Worm (Caenorhabditis elegans) whole organism, L4 larva: Measurements from ENCODE around the gene C14C10.10.

Source experiments
- F26F4.8 ChIP-seq: fragments of 200-800 bp; sonication (Bioruptor generic); conservative IDR thresholded peaks from 2 replicates; pipeline ENCODE4 v1.3.6; 2022; ENCODE audit warnings: missing genetic modification characterization, missing compliant biosample characterization
- F37D6.2 ChIP-seq: sonication (generic microtip); optimal IDR thresholded peaks from 2 replicates; lab custom pipeline; 2016; ENCODE audit warnings: mild to moderate bottlenecking, missing genetic modification characterization, missing compliant biosample characterization
- F49E8.2 ChIP-seq: sonication (generic microtip); optimal IDR thresholded peaks from 2 replicates; lab custom pipeline; 2016; ENCODE audit warnings: missing compliant biosample characterization, mild to moderate bottlenecking, missing genetic modification characterization, borderline replicate concordance
- T20F7.1 ChIP-seq: fragments of 200-800 bp; sonication (Bioruptor generic); optimal IDR thresholded peaks from 2 replicates; lab custom pipeline; 2018; ENCODE audit warnings: mild to moderate bottlenecking, missing genetic modification characterization, missing compliant biosample characterization
- Y105C5A.15 ChIP-seq: fragments of 200-800 bp; sonication (Bioruptor generic); IDR thresholded peaks from 2 replicates; pipeline ENCODE4 v1.3.6; 2022; ENCODE audit warnings: missing genetic modification characterization, missing compliant biosample characterization
- Y48G9A.11 ChIP-seq: fragments of 200-800 bp; sonication (Bioruptor generic); IDR thresholded peaks from 2 replicates; pipeline ENCODE4 v1.3.6; 2022; ENCODE audit warnings: missing genetic modification reagents, missing genetic modification characterization, missing compliant biosample characterization
- aha-1 ChIP-seq: fragments of 150-350 bp; peaks from one replicate; lab custom pipeline; 2014; ENCODE audit warnings: missing biosample characterization, missing genetic modification characterization
- arid-1 ChIP-seq: fragments of 200-800 bp; sonication (Bioruptor generic); conservative IDR thresholded peaks from 2 replicates; pipeline ENCODE4 v1.3.6; 2022; ENCODE audit warnings: missing genetic modification reagents, missing genetic modification characterization, missing compliant biosample characterization
- attf-4 ChIP-seq: sonication (generic microtip); optimal IDR thresholded peaks from 3 replicates; lab custom pipeline; 2017; ENCODE audit warnings: missing biosample characterization, missing genetic modification characterization
- ceh-28 ChIP-seq: fragments of 150-350 bp; optimal IDR thresholded peaks from 2 replicates; lab custom pipeline; 2014; ENCODE audit warnings: missing biosample characterization, missing genetic modification reagents, missing genetic modification characterization
- ceh-62 ChIP-seq: sonication (generic microtip); optimal IDR thresholded peaks from 2 replicates; lab custom pipeline; 2017; ENCODE audit warnings: missing biosample characterization, missing genetic modification characterization
- cey-2 ChIP-seq: sonication (generic microtip); optimal IDR thresholded peaks from 3 replicates; lab custom pipeline; 2017; ENCODE audit warnings: missing genetic modification characterization, mild to moderate bottlenecking, missing compliant biosample characterization, antibody characterized with exemption, borderline replicate concordance; ENCODE audit not compliant: insufficient read depth
- ctbp-1 ChIP-seq: fragments of 200-800 bp; sonication (Bioruptor generic); IDR thresholded peaks from 2 replicates; pipeline ENCODE4 v1.3.6; 2022; ENCODE audit warnings: missing genetic modification reagents, missing genetic modification characterization, missing compliant biosample characterization
- daf-12 ChIP-seq: fragments of 150-350 bp; optimal IDR thresholded peaks from 2 replicates; lab custom pipeline; 2014; ENCODE audit warnings: missing biosample characterization, missing genetic modification reagents, missing genetic modification characterization
- daf-16 ChIP-seq, 3 experiments: sonication (generic microtip); optimal IDR thresholded peaks; 2 replicates each; lab custom pipeline; 2016 to 2017; ENCODE audit warnings: missing genetic modification characterization in 3 of 3, missing genetic modification reagents in 3 of 3, mild to moderate bottlenecking in 2 of 3, missing compliant biosample characterization in 2 of 3, missing biosample characterization in 1 of 3, moderate library complexity in 1 of 3
- daf-19 ChIP-seq: fragments of 200-800 bp; sonication (Bioruptor generic); conservative IDR thresholded peaks from 2 replicates; pipeline ENCODE4 v1.3.6; 2022; ENCODE audit warnings: missing genetic modification characterization, missing compliant biosample characterization
- dve-1 ChIP-seq: sonication (generic microtip); optimal IDR thresholded peaks from 2 replicates; lab custom pipeline; 2017; ENCODE audit warnings: antibody characterized with exemption, mild to moderate bottlenecking, missing genetic modification characterization, missing compliant biosample characterization; ENCODE audit not compliant: insufficient read depth
- egl-27 ChIP-seq: sonication (generic microtip); optimal IDR thresholded peaks from 3 replicates; lab custom pipeline; 2017; ENCODE audit warnings: missing biosample characterization, missing genetic modification reagents, missing genetic modification characterization
- hlh-11 ChIP-seq: fragments of 200-800 bp; sonication (Bioruptor generic); optimal IDR thresholded peaks from 2 replicates; lab custom pipeline; 2018; ENCODE audit warnings: mild to moderate bottlenecking, missing genetic modification characterization, missing compliant biosample characterization
- hmg-1.1 ChIP-seq: fragments of 200-800 bp; sonication (Bioruptor generic); IDR thresholded peaks from 2 replicates; pipeline ENCODE4 v1.3.6; 2022; ENCODE audit warnings: missing genetic modification reagents, missing genetic modification characterization, missing compliant biosample characterization
- lin-13 ChIP-seq: fragments of 150-350 bp; optimal IDR thresholded peaks from 2 replicates; lab custom pipeline; 2014; ENCODE audit warnings: missing biosample characterization, missing genetic modification reagents, missing genetic modification characterization
- lin-29 ChIP-seq: fragments of 200-800 bp; sonication (Bioruptor generic); IDR thresholded peaks from 2 replicates; pipeline ENCODE4 v1.3.6; 2022; ENCODE audit warnings: missing genetic modification reagents, missing genetic modification characterization, missing compliant biosample characterization
- madf-5 ChIP-seq, 2 experiments: fragments of 200-800 bp; sonication (Bioruptor generic); IDR thresholded peaks; 2 replicates each; pipeline ENCODE4 v1.3.6; 2022; ENCODE audit warnings: missing compliant biosample characterization in 2 of 2, missing genetic modification characterization in 2 of 2
- mdl-1 ChIP-seq, 2 experiments: fragments of 150-350 bp in 1 of 2; sonication (generic microtip) in 1 of 2; optimal IDR thresholded peaks; 2 replicates each; lab custom pipeline; 2014 to 2017; ENCODE audit warnings: missing biosample characterization in 2 of 2, missing genetic modification characterization in 2 of 2
- mes-2 ChIP-seq: sonication (generic microtip); optimal IDR thresholded peaks from 2 replicates; lab custom pipeline; 2016; ENCODE audit warnings: missing genotype, mild to moderate bottlenecking, missing genetic modification characterization, missing compliant biosample characterization; ENCODE audit not compliant: poor library complexity, severe bottlenecking
- mxl-3 ChIP-seq: fragments of 200-800 bp; sonication (Bioruptor generic); optimal IDR thresholded peaks from 2 replicates; lab custom pipeline; 2018; ENCODE audit warnings: mild to moderate bottlenecking, missing genetic modification characterization, missing compliant biosample characterization
- nhr-10 ChIP-seq: fragments of 150-350 bp; optimal IDR thresholded peaks from 2 replicates; lab custom pipeline; 2014; ENCODE audit warnings: missing biosample characterization, missing genetic modification characterization
- nhr-102 ChIP-seq: sonication (generic microtip); optimal IDR thresholded peaks from 2 replicates; lab custom pipeline; 2016; ENCODE audit warnings: mild to moderate bottlenecking, missing genetic modification characterization, moderate library complexity, missing compliant biosample characterization
- nhr-76 ChIP-seq: fragments of 150-350 bp; optimal IDR thresholded peaks from 2 replicates; lab custom pipeline; 2014; ENCODE audit warnings: missing biosample characterization, missing genetic modification characterization
- nhr-77 ChIP-seq: fragments of 150-350 bp; optimal IDR thresholded peaks from 2 replicates; lab custom pipeline; 2014; ENCODE audit warnings: missing biosample characterization, missing genetic modification characterization
- pha-4 ChIP-seq, 2 experiments: fragments of 150-350 bp in 1 of 2; fragments of 200-800 bp in 1 of 2; sonication (Bioruptor generic) in 1 of 2; IDR thresholded peaks in 1 of 2; optimal IDR thresholded peaks in 1 of 2; 2 replicates each; pipeline versions ENCODE4 v1.3.6 to Lab custom; 2014 to 2022; ENCODE audit warnings: missing genetic modification characterization in 2 of 2, missing genetic modification reagents in 2 of 2, missing biosample characterization in 1 of 2, missing compliant biosample characterization in 1 of 2
- pqm-1 ChIP-seq: sonication (generic microtip); optimal IDR thresholded peaks from 2 replicates; lab custom pipeline; 2017; ENCODE audit warnings: missing biosample characterization, missing genetic modification characterization
- snpc-1.2 ChIP-seq: fragments of 200-800 bp; sonication (Bioruptor generic); IDR thresholded peaks from 2 replicates; pipeline ENCODE4 v1.3.6; 2022; ENCODE audit warnings: missing genetic modification reagents, missing genetic modification characterization, missing compliant biosample characterization
- tag-97 ChIP-seq: fragments of 200-800 bp; sonication (Bioruptor generic); IDR thresholded peaks from 2 replicates; pipeline ENCODE4 v1.3.6; 2022; ENCODE audit warnings: missing genetic modification characterization, missing compliant biosample characterization
- unc-62 ChIP-seq, 3 experiments: fragments of 150-350 bp in 1 of 3; sonication (generic microtip); optimal IDR thresholded peaks in 2 of 3; peaks in 1 of 3; 1 replicate in 1 of 3; 2 replicates in 2 of 3; lab custom pipeline; 2014 to 2017; ENCODE audit warnings: missing biosample characterization in 3 of 3, missing genetic modification characterization in 3 of 3, missing genetic modification reagents in 3 of 3, missing genotype in 1 of 3
- zag-1 ChIP-seq: fragments of 150-350 bp; optimal IDR thresholded peaks from 2 replicates; lab custom pipeline; 2014; ENCODE audit warnings: missing biosample characterization, missing genetic modification characterization
- zip-11 ChIP-seq: fragments of 200-800 bp; sonication (Bioruptor generic); IDR thresholded peaks from 2 replicates; pipeline ENCODE4 v1.3.6; 2022; ENCODE audit warnings: missing genetic modification characterization, missing compliant biosample characterization
- zip-2 ChIP-seq: fragments of 150-350 bp; optimal IDR thresholded peaks from 2 replicates; lab custom pipeline; 2014; ENCODE audit warnings: missing biosample characterization, missing genetic modification characterization
- ztf-7 ChIP-seq: fragments of 150-350 bp; optimal IDR thresholded peaks from 2 replicates; lab custom pipeline; 2014; ENCODE audit warnings: missing biosample characterization, missing genetic modification characterization

C14C10.10 gene

ce11 chrV:12609526-12609925 is 10.6 kb upstream of the C14C10.10 start, which contains the start of gene ZC116.1:
Gene ZC116.1 (plus strand): TSS chrV:12609826.
- TF ChIP-seq tag-97 (GFP tag; lab: Robert Waterston, UW) (no peak), nhr-102 (tag; lab: Kevin White, UChicago) (no peak), madf-5 (GFP tag; IDR thresholded peaks at IDR 0.05; lab: Robert Waterston, UW) (no peak), nhr-10 (tag; lab: Kevin White, UChicago) (no peak), attf-4 (no peak), zag-1 (tag; lab: Kevin White, UChicago) (no peak), F49E8.2 (tag; lab: Kevin White, UChicago) (no peak), F37D6.2 (tag; lab: Kevin White, UChicago) (no peak), daf-16 (GFP tag; optimal IDR thresholded peaks at IDR 0.05; lab: Kevin White, UChicago) (no peak), daf-16 (tag; optimal IDR thresholded peaks at IDR 0.05; lab: Kevin White, UChicago) (no peak)

ce11 chrV:12608857-12609256 is 9.9 kb upstream of the C14C10.10 start, which contains the start of gene ZC116.5:
Gene ZC116.5 (minus strand): TSS chrV:12608957.
- TF ChIP-seq attf-4 (no peak), daf-12 (tag; lab: Kevin White, UChicago) (no peak)
- TF ChIP-seq, all 104 proteins: peak for 0

ce11 chrV:12607113-12607512 is 8.2 kb upstream of the C14C10.10 start, which contains the start of gene erg-28:
Gene erg-28 (plus strand): TSS chrV:12607413.
- no peak for TF ChIP-seq arid-1 (GFP tag; lab: Robert Waterston, UW)
- no peak for TF ChIP-seq F26F4.8 (GFP tag; lab: Robert Waterston, UW)
- TF ChIP-seq snpc-1.2 (GFP tag; lab: Robert Waterston, UW): no peak
- no peak for TF ChIP-seq pqm-1 (tag; lab: Kevin White, UChicago)
- no peak for TF ChIP-seq Y48G9A.11 (GFP tag; lab: Robert Waterston, UW)
- no peak for TF ChIP-seq nhr-102 (tag; lab: Kevin White, UChicago)
- no peak for TF ChIP-seq lin-13 (GFP tag; lab: Kevin White, UChicago)
- no peak for TF ChIP-seq zip-11 (GFP tag; lab: Robert Waterston, UW)
- TF ChIP-seq zip-2 (tag; lab: Kevin White, UChicago): no peak
- no peak for TF ChIP-seq nhr-76
- no peak for TF ChIP-seq egl-27 (tag; lab: Kevin White, UChicago)
- no peak for TF ChIP-seq cey-2
- no peak for TF ChIP-seq lin-29 (GFP tag; lab: Robert Waterston, UW)
- no peak for TF ChIP-seq mes-2 (tag; lab: Kevin White, UChicago)
- no peak for TF ChIP-seq ctbp-1 (GFP tag; lab: Robert Waterston, UW)
- TF ChIP-seq ceh-62: no peak
- TF ChIP-seq hmg-1.1 (GFP tag; lab: Robert Waterston, UW): no peak
- TF ChIP-seq pha-4 (GFP tag; IDR thresholded peaks at IDR 0.05; lab: Robert Waterston, UW): no peak
- no peak for TF ChIP-seq pha-4 (tag; optimal IDR thresholded peaks at IDR 0.05; lab: Kevin White, UChicago)

- TF ChIP-seq unc-62 (GFP tag; optimal IDR thresholded peaks at IDR 0.05 in 1 of 2; lab: Kevin White, UChicago) (peak in 1 of 2 experiments; percentile 84), unc-62 (tag; optimal IDR thresholded peaks at IDR 0.05; lab: Kevin White, UChicago) (no peak), hmg-1.1 (GFP tag; lab: Robert Waterston, UW) (no peak), aha-1 (tag; lab: Kevin White, UChicago) (peak; percentile 53)
Measured at ce11 chrV:12601835-12602234, 2.9 kb upstream of the C14C10.10 start.

- TF ChIP-seq mxl-3 (GFP tag; lab: Kevin White, UChicago): peak; percentile 15
- TF ChIP-seq Y105C5A.15 (GFP tag; lab: Robert Waterston, UW): no peak
- TF ChIP-seq mes-2 (tag; lab: Kevin White, UChicago): peak; percentile 27
- peak; percentile 38 for TF ChIP-seq hlh-11 (tag; lab: Kevin White, UChicago)
- TF ChIP-seq nhr-77 (tag; lab: Kevin White, UChicago): no peak
- no peak for TF ChIP-seq ceh-28 (tag; lab: Kevin White, UChicago)
- TF ChIP-seq daf-16 (GFP tag; optimal IDR thresholded peaks at IDR 0.05; lab: Kevin White, UChicago): no peak
- peak; percentile 79 for TF ChIP-seq daf-16 (tag; optimal IDR thresholded peaks at IDR 0.05; lab: Kevin White, UChicago)
- peak in 1 of 2 experiments; percentile 33 for TF ChIP-seq mdl-1 (tag; optimal IDR thresholded peaks at IDR 0.05; lab: Kevin White, UChicago)
- TF ChIP-seq T20F7.1 (GFP tag; lab: Kevin White, UChicago): peak; percentile 41
- 0 out of 2 replicates have a peak, but pooled peaks have one; percentile 24 for TF ChIP-seq daf-19 (GFP tag; lab: Robert Waterston, UW)
- no peak for TF ChIP-seq ztf-7 (tag; lab: Kevin White, UChicago)
- peak; percentile 48 for TF ChIP-seq dve-1
Measured at ce11 chrV:12599510-12600242, 748 bp upstream of the C14C10.10 start, which contains the start of gene C14C10.5. Gene C14C10.5 (plus strand): TSS chrV:12600192.
